Fruit fly (Drosophila melanogaster) Kc167 (cell line): ENCODE measurements around the gene Jon74E.

ENCODE experiments used
- psq ChIP-seq: fragments of >200 bp; optimal IDR thresholded peaks from 2 replicates; lab custom pipeline; 2017; ENCODE audit warnings: missing external identifiers
- ttk ChIP-seq: sonication (Bioruptor generic); optimal IDR thresholded peaks from 2 replicates; lab custom pipeline; 2017; ENCODE audit warnings: missing external identifiers

DNA sequence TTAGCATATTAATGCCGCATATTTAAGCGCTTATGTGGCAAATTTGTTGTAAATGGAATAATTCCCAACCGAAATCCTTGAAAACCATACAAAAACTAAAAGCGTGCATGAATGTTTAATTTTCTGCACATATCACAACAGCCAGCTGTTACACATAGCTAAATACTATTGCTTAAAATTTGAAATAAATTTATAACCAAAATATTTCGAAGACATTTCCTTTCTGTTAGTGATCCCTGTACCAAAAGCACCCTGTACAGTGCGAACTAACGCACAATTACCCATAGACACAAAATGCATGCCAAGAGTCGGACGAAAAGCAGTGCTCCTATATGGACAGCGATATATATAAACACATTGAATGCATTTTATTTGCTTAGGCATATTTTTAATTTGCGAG lies 39.0 kb upstream of the Jon74E start:
- TF ChIP-seq psq (no peak), ttk (lab: Kevin White, UChicago) (no peak)
